Fruit fly (Drosophila melanogaster) whole organism, pupa: Measurements from ENCODE around the gene CG1368.

Experiments used
- CG10348 ChIP-seq: fragments of 200-800 bp; sonication (Bioruptor generic); IDR thresholded peaks from 2 replicates; pipeline ENCODE4 v1.3.6; 2022; ENCODE audit warnings: missing biosample characterization, missing genetic modification characterization
- CG12605 ChIP-seq: fragments of 200-800 bp; sonication (Bioruptor generic); IDR thresholded peaks from 2 replicates; pipeline ENCODE4 v1.3.6; 2022; ENCODE audit warnings: missing biosample characterization, missing genetic modification characterization
- CG13204 ChIP-seq: fragments of 200-800 bp; sonication (Bioruptor generic); optimal IDR thresholded peaks from 2 replicates; lab custom pipeline; 2018; ENCODE audit warnings: missing biosample characterization, mild to moderate bottlenecking, missing genetic modification characterization, moderate library complexity
- CG14655 ChIP-seq: fragments of 200-800 bp; sonication (Bioruptor generic); optimal IDR thresholded peaks from 3 replicates; lab custom pipeline; 2017; ENCODE audit warnings: mild to moderate bottlenecking, missing biosample characterization, missing genetic modification reagents, missing genetic modification characterization
- CG15710 ChIP-seq: fragments of 200-800 bp; sonication (Bioruptor generic); optimal IDR thresholded peaks from 2 replicates; lab custom pipeline; 2018; ENCODE audit warnings: missing biosample characterization, mild to moderate bottlenecking, missing genetic modification characterization, moderate library complexity
- CG17806 ChIP-seq: fragments of 200-800 bp; sonication (Bioruptor generic); optimal IDR thresholded peaks from 2 replicates; lab custom pipeline; 2018; ENCODE audit warnings: missing biosample characterization, mild to moderate bottlenecking, missing genetic modification characterization, moderate library complexity
- CG32121 ChIP-seq: fragments of 200-800 bp; sonication (Bioruptor generic); IDR thresholded peaks from 2 replicates; pipeline ENCODE4 v1.3.6; 2022; ENCODE audit warnings: missing biosample characterization, missing genetic modification characterization
- CG34367 ChIP-seq: fragments of 200-800 bp; sonication (Bioruptor generic); optimal IDR thresholded peaks from 2 replicates; lab custom pipeline; 2018; ENCODE audit warnings: missing biosample characterization, mild to moderate bottlenecking, missing genetic modification characterization
- CG4496 ChIP-seq: fragments of 200-800 bp; sonication (Bioruptor generic); IDR thresholded peaks from 3 replicates; pipeline ENCODE4 v1.3.6; 2022; ENCODE audit warnings: missing biosample characterization, missing genetic modification characterization
- CG8159 ChIP-seq: fragments of 200-800 bp; sonication (Bioruptor generic); optimal IDR thresholded peaks from 3 replicates; lab custom pipeline; 2018; ENCODE audit warnings: missing biosample characterization, mild to moderate bottlenecking, missing genetic modification characterization, moderate library complexity
- CG8301 ChIP-seq: fragments of 200-800 bp; sonication (Bioruptor generic); optimal IDR thresholded peaks from 2 replicates; lab custom pipeline; 2018; ENCODE audit warnings: missing biosample characterization, mild to moderate bottlenecking, missing genetic modification characterization
- CG9948 ChIP-seq: fragments of 200-800 bp; sonication (Bioruptor generic); optimal IDR thresholded peaks from 2 replicates; lab custom pipeline; 2018; ENCODE audit warnings: missing biosample characterization, mild to moderate bottlenecking, missing genetic modification characterization, moderate library complexity
- D1 ChIP-seq: fragments of 200-800 bp; sonication (Bioruptor generic); optimal IDR thresholded peaks from 2 replicates; lab custom pipeline; 2018; ENCODE audit warnings: missing biosample characterization, mild to moderate bottlenecking, missing genetic modification characterization, moderate library complexity
- EcR ChIP-seq: fragments of 200-800 bp; sonication (Bioruptor generic); optimal IDR thresholded peaks from 3 replicates; lab custom pipeline; 2019; ENCODE audit warnings: missing biosample characterization, missing genetic modification characterization, mild to moderate bottlenecking, moderate library complexity, missing genetic modification reagents
- Ets98B ChIP-seq: fragments of 200-800 bp; sonication (Bioruptor generic); IDR thresholded peaks from 2 replicates; pipeline ENCODE4 v1.3.6; 2022; ENCODE audit warnings: missing biosample characterization, missing genetic modification characterization
- Pif1A ChIP-seq: fragments of 200-800 bp; sonication (Bioruptor generic); optimal IDR thresholded peaks from 3 replicates; lab custom pipeline; 2016; ENCODE audit warnings: missing biosample characterization, missing genetic modification characterization
- Pif1B ChIP-seq: fragments of 200-800 bp; sonication (Bioruptor generic); optimal IDR thresholded peaks from 3 replicates; lab custom pipeline; 2016; ENCODE audit warnings: missing biosample characterization, missing genetic modification characterization
- Snoo ChIP-seq: fragments of 200-800 bp; sonication (Bioruptor generic); optimal IDR thresholded peaks from 3 replicates; lab custom pipeline; 2017; ENCODE audit warnings: missing biosample characterization, mild to moderate bottlenecking, missing genetic modification characterization, inconsistent platforms
- fd96Ca ChIP-seq: fragments of 200-800 bp; sonication (Bioruptor generic); IDR thresholded peaks from 3 replicates; pipeline ENCODE4 v1.3.6; 2022; ENCODE audit warnings: missing biosample characterization, missing genetic modification characterization
- gl ChIP-seq: fragments of 200-800 bp; sonication (Bioruptor generic); optimal IDR thresholded peaks from 2 replicates; lab custom pipeline; 2018; ENCODE audit warnings: missing biosample characterization, mild to moderate bottlenecking, missing genetic modification characterization
- rn ChIP-seq: fragments of 200-800 bp; sonication (Bioruptor generic); IDR thresholded peaks from 2 replicates; pipeline ENCODE4 v1.3.6; 2022; ENCODE audit warnings: missing biosample characterization, missing genetic modification characterization

The CG1368 gene

DNA sequence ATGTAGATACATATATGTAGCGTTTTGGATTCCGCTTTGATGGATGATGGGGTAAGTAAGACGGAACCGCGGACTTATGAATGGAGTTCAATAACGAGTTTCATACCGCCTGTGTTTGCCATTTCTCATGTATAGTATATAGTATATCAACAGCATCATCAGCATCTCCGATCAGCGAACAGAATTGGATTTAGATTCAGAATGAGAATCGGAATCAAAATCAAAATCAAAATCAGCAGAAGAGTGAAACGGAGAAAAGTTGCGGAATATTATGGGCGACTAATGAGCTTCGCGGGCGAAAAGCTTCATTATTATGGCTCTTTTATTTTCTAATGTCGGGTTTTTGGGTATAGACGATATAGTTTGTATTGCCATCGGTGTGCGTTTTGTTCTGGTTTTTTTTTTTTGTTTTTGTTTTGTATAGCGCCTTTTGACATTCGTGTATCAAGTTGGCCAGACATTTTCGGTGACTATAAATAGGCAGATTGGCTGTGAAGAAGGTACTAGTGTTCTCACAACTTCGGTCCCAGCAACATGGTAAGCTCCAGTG lies 9.6 kb downstream of the CG1368 start, which contains the start of gene CG32603:
Gene CG32603, plus strand, starts transcription at position 500 of the 550 bp plus-strand sequence.
- TF ChIP-seq Pif1B (GFP tag; lab: Kevin White, UChicago) (no peak), D1 (no peak), CG13204 (GFP tag; lab: Kevin White, UChicago) (no peak), CG9948 (tag; lab: Kevin White, UChicago) (no peak), CG4496 (no peak)

DNA sequence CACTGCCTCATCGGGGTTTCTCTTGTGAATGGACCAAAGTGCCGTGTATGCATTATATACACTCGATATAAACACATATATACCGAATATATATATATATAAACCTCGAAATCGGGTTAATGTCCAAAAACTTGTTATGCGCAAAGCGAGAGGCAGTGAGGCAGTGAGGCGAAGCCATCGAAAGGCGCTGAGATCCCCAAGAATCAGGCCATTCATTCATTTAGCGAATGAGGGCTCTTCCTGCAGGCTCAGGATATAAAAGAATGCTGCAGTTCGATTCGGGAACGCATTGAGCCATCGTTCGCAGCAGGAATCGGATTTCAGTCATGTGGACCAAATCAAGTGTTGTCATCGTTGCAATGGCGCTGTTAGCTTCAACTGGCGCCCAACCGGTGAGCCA lies 12.4 kb downstream of the CG1368 start, which contains the start of gene CG12481:
Gene CG12481, plus strand, starts transcription at position 301 of the 400 bp plus-strand sequence.
- TF ChIP-seq fd96Ca (GFP tag; lab: Robert Waterston, UW), result no peak

DNA sequence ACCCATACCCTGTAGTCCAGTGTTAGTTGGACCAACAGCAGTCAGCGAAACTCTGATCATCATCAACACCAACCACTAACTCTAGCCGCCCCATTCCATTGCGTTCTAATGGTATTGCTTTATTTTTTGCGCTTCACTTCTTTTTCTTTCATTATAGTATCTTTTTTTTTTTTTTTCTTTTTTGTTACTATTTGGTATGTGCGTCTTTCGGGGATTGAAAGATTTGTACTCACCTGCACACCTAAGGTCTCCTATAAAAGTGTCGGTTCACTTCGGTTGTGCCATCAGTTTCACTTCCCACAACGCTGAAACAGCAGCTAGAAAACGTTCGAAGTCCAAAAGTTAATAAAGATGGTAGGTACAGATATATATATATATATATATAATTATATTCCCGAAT lies 14.7 kb downstream of the CG1368 start, which contains the start of gene CG11585:
Gene CG11585, plus strand, starts transcription at position 301 of the 400 bp plus-strand sequence.
- TF ChIP-seq CG4496, result no peak
- TF ChIP-seq Pif1B (GFP tag; lab: Kevin White, UChicago), result no peak
- no peak for TF ChIP-seq CG9948 (tag; lab: Kevin White, UChicago)
- TF ChIP-seq CG8301 (tag; lab: Kevin White, UChicago), result no peak
- no peak for TF ChIP-seq CG32121 (GFP tag; lab: Robert Waterston, UW)
- no peak for TF ChIP-seq D1
- no peak for TF ChIP-seq CG8159 (tag; lab: Kevin White, UChicago)
- no peak for TF ChIP-seq CG14655 (GFP tag; lab: Kevin White, UChicago)
- TF ChIP-seq gl, result no peak
- TF ChIP-seq EcR (GFP tag; lab: Kevin White, UChicago), result no peak
- TF ChIP-seq CG34367 (tag; lab: Kevin White, UChicago), result no peak
- no peak for TF ChIP-seq Pif1A
- no peak for TF ChIP-seq CG10348 (GFP tag; lab: Robert Waterston, UW)

DNA sequence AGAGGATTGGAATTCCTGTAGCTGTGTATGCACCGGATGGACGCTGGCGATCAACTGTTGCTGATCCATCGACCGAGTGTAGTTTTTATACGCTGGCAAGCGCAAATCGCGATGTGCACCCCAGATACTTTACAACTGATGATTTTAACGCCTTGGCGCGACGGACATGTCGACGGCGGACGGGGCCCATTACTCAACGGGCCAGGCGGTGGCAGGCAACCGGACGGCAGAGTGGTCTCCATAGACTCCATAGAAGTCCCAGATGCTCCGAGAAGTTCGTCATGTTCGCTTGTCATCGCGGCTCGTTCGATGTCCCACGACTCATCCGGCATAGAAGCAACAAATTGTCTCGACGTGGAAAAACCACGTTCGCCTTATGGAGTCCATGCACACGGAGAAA lies 17.4 kb downstream of the CG1368 start, which contains the start of gene CG13403:
Gene CG13403, minus strand, starts transcription at position 101 of the 400 bp plus-strand sequence.
- TF ChIP-seq Snoo (tag; lab: Kevin White, UChicago), result no peak
- no peak for TF ChIP-seq CG9948 (tag; lab: Kevin White, UChicago)
- TF ChIP-seq Ets98B (GFP tag; lab: Robert Waterston, UW), result no peak
- TF ChIP-seq CG12605 (GFP tag; lab: Robert Waterston, UW), result no peak
- TF ChIP-seq CG10348 (GFP tag; lab: Robert Waterston, UW), result no peak
- no peak for TF ChIP-seq gl
- no peak for TF ChIP-seq D1
- no peak for TF ChIP-seq CG4496
- TF ChIP-seq CG8159 (tag; lab: Kevin White, UChicago), result no peak
- TF ChIP-seq CG14655 (GFP tag; lab: Kevin White, UChicago), result no peak
- TF ChIP-seq Pif1A, result no peak
- no peak for TF ChIP-seq CG34367 (tag; lab: Kevin White, UChicago)
- TF ChIP-seq EcR (GFP tag; lab: Kevin White, UChicago), result no peak
- TF ChIP-seq CG32121 (GFP tag; lab: Robert Waterston, UW), result no peak

DNA sequence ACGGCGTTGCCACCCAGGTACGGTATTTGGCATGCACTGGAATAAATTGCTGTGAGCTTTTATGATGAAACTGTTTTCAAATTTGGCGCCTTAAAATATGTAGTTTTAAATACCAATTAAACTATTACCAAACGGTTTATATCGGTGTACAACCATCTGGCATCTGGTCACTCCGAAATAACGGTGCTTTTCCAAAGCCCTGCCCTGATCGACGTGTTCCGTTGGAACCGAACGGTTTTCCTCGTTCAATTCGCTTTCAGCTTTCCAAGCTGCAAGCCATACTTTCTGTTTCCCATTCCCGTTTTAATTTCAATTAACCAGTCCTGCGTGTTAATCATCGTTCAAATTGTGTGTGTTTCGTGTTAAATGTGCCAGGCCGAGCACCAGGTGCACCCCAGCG lies 18.5 kb downstream of the CG1368 start, which contains the start of gene yl:
Gene yl, plus strand, starts transcription at position 202 of the 400 bp plus-strand sequence.
- no peak for TF ChIP-seq Pif1B (GFP tag; lab: Kevin White, UChicago)
- no peak for TF ChIP-seq gl
- TF ChIP-seq CG32121 (GFP tag; lab: Robert Waterston, UW), result no peak
- TF ChIP-seq D1, result no peak
- no peak for TF ChIP-seq Pif1A
- TF ChIP-seq CG15710 (tag; lab: Kevin White, UChicago), result no peak
- no peak for TF ChIP-seq CG10348 (GFP tag; lab: Robert Waterston, UW)
- TF ChIP-seq CG13204 (GFP tag; lab: Kevin White, UChicago), result no peak
- no peak for TF ChIP-seq rn (GFP tag; lab: Robert Waterston, UW)
- TF ChIP-seq, all 21 proteins: peak for 0

DNA sequence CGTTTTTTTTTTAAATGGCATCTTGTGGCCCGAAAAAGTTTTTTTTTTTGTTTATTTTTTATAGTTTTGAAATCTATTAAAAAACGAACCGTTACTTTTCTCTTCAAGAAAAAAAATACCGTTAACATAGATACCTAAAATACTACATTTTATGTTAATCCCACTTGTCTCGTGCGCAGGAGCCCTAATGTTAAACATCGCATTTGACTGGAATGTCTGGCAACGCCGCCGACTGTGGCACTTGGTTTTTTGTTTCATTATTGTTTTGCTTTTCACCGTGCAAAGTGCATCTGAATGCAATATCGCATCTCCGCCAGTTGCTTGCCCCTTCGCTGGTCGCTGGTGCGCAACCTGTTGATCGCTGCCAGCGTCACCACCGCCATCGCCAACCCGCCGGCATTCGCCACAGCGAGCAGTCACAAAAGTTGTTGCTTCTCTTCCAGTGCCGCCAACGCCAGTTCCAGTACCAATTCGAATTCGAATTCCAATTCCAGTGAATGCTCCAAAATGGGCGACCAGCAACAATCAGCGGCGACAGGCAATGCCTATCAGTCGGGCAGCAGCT lies 25.5 kb downstream of the CG1368 start, which contains the start of gene CG11590:
Gene CG11590, plus strand, starts transcription at position 212 of the 565 bp plus-strand sequence.
- TF ChIP-seq CG17806 (tag; lab: Kevin White, UChicago) (no peak), CG15710 (tag; lab: Kevin White, UChicago) (no peak), CG12605 (GFP tag; lab: Robert Waterston, UW) (peak; percentile 55; the same call in 1 of the 2 replicates), Ets98B (GFP tag; lab: Robert Waterston, UW) (peak; percentile 27; the same call in 1 of the 2 replicates), fd96Ca (GFP tag; lab: Robert Waterston, UW) (0 out of 3 replicates have a peak, but pooled peaks have one; percentile 23)

DNA sequence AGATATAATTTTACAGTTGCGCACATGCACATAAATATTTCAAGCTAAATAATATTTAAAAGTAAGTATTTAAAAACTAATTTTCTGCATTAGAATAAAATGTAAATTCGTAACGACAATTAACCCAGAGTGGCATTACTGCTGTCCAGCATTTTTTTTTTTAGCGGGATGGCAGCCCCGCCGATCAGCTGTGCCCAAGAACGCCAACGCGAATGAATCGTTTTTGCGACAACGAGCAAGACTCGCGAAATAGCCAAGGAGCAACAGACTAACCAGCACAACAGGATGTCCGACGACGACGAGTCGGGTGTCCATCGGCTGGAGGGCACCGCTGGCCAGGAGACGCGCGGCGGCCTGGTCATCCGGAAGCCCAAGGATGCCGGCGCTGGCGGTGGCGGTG lies 26.6 kb downstream of the CG1368 start, which contains the start of gene Prp16:
Gene Prp16, plus strand, starts transcription at position 185 of the 400 bp plus-strand sequence.
- no peak for TF ChIP-seq CG13204 (GFP tag; lab: Kevin White, UChicago)
- no peak for TF ChIP-seq CG32121 (GFP tag; lab: Robert Waterston, UW)
- no peak for TF ChIP-seq CG14655 (GFP tag; lab: Kevin White, UChicago)
- no peak for TF ChIP-seq CG15710 (tag; lab: Kevin White, UChicago)
